Worm (Caenorhabditis elegans) whole organism, L3 larva: ENCODE measurements around the gene K08F4.5.
A peak's percentile ranks its signal among the peaks of the same experiment; 100 is the strongest.

Experiments used
- R02D3.7 ChIP-seq: fragments of 150-350 bp; optimal IDR thresholded peaks from 2 replicates; lab custom pipeline; 2014; ENCODE audit warnings: missing biosample characterization, missing genetic modification characterization
- ZK546.5 ChIP-seq: sonication (generic microtip); optimal IDR thresholded peaks from 2 replicates; lab custom pipeline; 2017; ENCODE audit warnings: missing biosample characterization, missing genetic modification characterization
- aly-2 ChIP-seq: fragments of 150-350 bp; optimal IDR thresholded peaks from 2 replicates; lab custom pipeline; 2014; ENCODE audit warnings: missing biosample characterization, missing genetic modification characterization
- ceh-16 ChIP-seq: sonication (generic microtip); optimal IDR thresholded peaks from 2 replicates; lab custom pipeline; 2017; ENCODE audit warnings: missing biosample characterization, missing genetic modification characterization
- ceh-28 ChIP-seq: fragments of 150-350 bp; optimal IDR thresholded peaks from 2 replicates; lab custom pipeline; 2014; ENCODE audit warnings: missing biosample characterization, missing genetic modification reagents, missing genetic modification characterization
- ceh-82 ChIP-seq: fragments of 150-350 bp; optimal IDR thresholded peaks from 2 replicates; lab custom pipeline; 2014; ENCODE audit warnings: missing biosample characterization, missing genetic modification characterization
- egl-27 ChIP-seq: sonication (generic microtip); optimal IDR thresholded peaks from 4 replicates; lab custom pipeline; 2017; ENCODE audit warnings: missing biosample characterization, missing genetic modification reagents, missing genetic modification characterization
- egl-5 ChIP-seq: fragments of 150-350 bp; optimal IDR thresholded peaks from 2 replicates; lab custom pipeline; 2017; ENCODE audit warnings: missing biosample characterization, missing genetic modification reagents, missing genetic modification characterization, inconsistent platforms
- elt-2 ChIP-seq: sonication (generic microtip); optimal IDR thresholded peaks from 2 replicates; lab custom pipeline; 2016; ENCODE audit warnings: missing genetic modification reagents, mild to moderate bottlenecking, missing genetic modification characterization, missing compliant biosample characterization
- elt-3 ChIP-seq, 3 experiments: fragments of 150-350 bp in 1 of 3; sonication (generic microtip) in 2 of 3; optimal IDR thresholded peaks; 2 replicates in 2 of 3; 4 replicates in 1 of 3; lab custom pipeline; 2014 to 2017; ENCODE audit warnings: missing biosample characterization in 3 of 3, missing genetic modification characterization in 3 of 3
- eor-1 ChIP-seq, 2 experiments: fragments of 150-350 bp; optimal IDR thresholded peaks; 2 replicates each; lab custom pipeline; 2014 to 2018; ENCODE audit warnings: missing biosample characterization in 2 of 2, missing genetic modification characterization in 2 of 2
- fkh-10 ChIP-seq: sonication (generic microtip); optimal IDR thresholded peaks from 2 replicates; lab custom pipeline; 2017; ENCODE audit warnings: missing biosample characterization, missing genetic modification reagents, missing genetic modification characterization
- fos-1 ChIP-seq: fragments of 150-350 bp; optimal IDR thresholded peaks from 2 replicates; lab custom pipeline; 2014; ENCODE audit warnings: missing biosample characterization, missing genetic modification characterization
- hmg-11 ChIP-seq: sonication (generic microtip); optimal IDR thresholded peaks from 2 replicates; lab custom pipeline; 2016; ENCODE audit warnings: missing genetic modification characterization, missing compliant biosample characterization
- jun-1 ChIP-seq: fragments of 150-350 bp; optimal IDR thresholded peaks from 2 replicates; lab custom pipeline; 2014; ENCODE audit warnings: missing biosample characterization, missing genetic modification reagents, missing genetic modification characterization
- lin-15B ChIP-seq: fragments of 150-350 bp; optimal IDR thresholded peaks from 2 replicates; lab custom pipeline; 2014; ENCODE audit warnings: missing biosample characterization, missing genetic modification characterization
- lin-39 ChIP-seq: fragments of 150-350 bp; optimal IDR thresholded peaks from 2 replicates; lab custom pipeline; 2018; ENCODE audit warnings: missing biosample characterization, missing genetic modification reagents, missing genetic modification characterization
- lsy-12 ChIP-seq: sonication (generic microtip); optimal IDR thresholded peaks from 2 replicates; lab custom pipeline; 2016; ENCODE audit warnings: mild to moderate bottlenecking, missing genetic modification characterization, missing compliant biosample characterization
- mdl-1 ChIP-seq: fragments of 150-350 bp; optimal IDR thresholded peaks from 2 replicates; lab custom pipeline; 2014; ENCODE audit warnings: missing biosample characterization, missing genetic modification characterization
- nhr-11 ChIP-seq: fragments of 150-350 bp; optimal IDR thresholded peaks from 2 replicates; lab custom pipeline; 2014; ENCODE audit warnings: missing biosample characterization, missing genetic modification characterization
- nhr-12 ChIP-seq: fragments of 150-350 bp; optimal IDR thresholded peaks from 2 replicates; lab custom pipeline; 2014; ENCODE audit warnings: missing biosample characterization, missing genetic modification characterization
- nhr-23 ChIP-seq: fragments of 150-350 bp; optimal IDR thresholded peaks from 2 replicates; lab custom pipeline; 2014; ENCODE audit warnings: missing biosample characterization, missing genetic modification reagents, missing genetic modification characterization
- nhr-237 ChIP-seq: fragments of 150-350 bp; optimal IDR thresholded peaks from 2 replicates; lab custom pipeline; 2014; ENCODE audit warnings: missing biosample characterization, missing genetic modification characterization
- nhr-28 ChIP-seq: fragments of 150-350 bp; optimal IDR thresholded peaks from 2 replicates; lab custom pipeline; 2014; ENCODE audit warnings: missing biosample characterization, missing genetic modification characterization
- nhr-43 ChIP-seq: sonication (generic microtip); optimal IDR thresholded peaks from 2 replicates; lab custom pipeline; 2016; ENCODE audit warnings: mild to moderate bottlenecking, missing genetic modification characterization, missing compliant biosample characterization; ENCODE audit not compliant: poor library complexity, severe bottlenecking
- nhr-76 ChIP-seq: fragments of 150-350 bp; sonication (generic microtip); optimal IDR thresholded peaks from 5 replicates; lab custom pipeline; 2014; ENCODE audit warnings: missing biosample characterization, missing genetic modification characterization
- nhr-77 ChIP-seq: fragments of 150-350 bp; optimal IDR thresholded peaks from 2 replicates; lab custom pipeline; 2014; ENCODE audit warnings: missing biosample characterization, missing genetic modification characterization
- pqm-1 ChIP-seq: fragments of 150-350 bp; optimal IDR thresholded peaks from 2 replicates; lab custom pipeline; 2017; ENCODE audit warnings: missing biosample characterization, missing genetic modification characterization, inconsistent platforms
- sea-2 ChIP-seq: fragments of 150-350 bp; sonication (generic microtip); optimal IDR thresholded peaks from 4 replicates; lab custom pipeline; 2014; ENCODE audit warnings: missing biosample characterization, missing genetic modification reagents, missing genetic modification characterization
- skn-1 ChIP-seq: fragments of 150-350 bp; optimal IDR thresholded peaks from 2 replicates; lab custom pipeline; 2014; ENCODE audit warnings: missing biosample characterization, missing genetic modification characterization
- tbx-2 ChIP-seq: sonication (generic microtip); optimal IDR thresholded peaks from 2 replicates; lab custom pipeline; 2016; ENCODE audit warnings: mild to moderate bottlenecking, missing genetic modification characterization, missing compliant biosample characterization
- unc-39 ChIP-seq: sonication (generic microtip); optimal IDR thresholded peaks from 4 replicates; lab custom pipeline; 2017; ENCODE audit warnings: missing biosample characterization, missing genetic modification characterization
- unc-62 ChIP-seq: fragments of 150-350 bp; sonication (generic microtip); optimal IDR thresholded peaks from 4 replicates; lab custom pipeline; 2014; ENCODE audit warnings: missing biosample characterization, missing genetic modification reagents, missing genetic modification characterization
- zag-1 ChIP-seq: fragments of 150-350 bp; optimal IDR thresholded peaks from 2 replicates; lab custom pipeline; 2014; ENCODE audit warnings: missing biosample characterization, missing genetic modification characterization
- ztf-11 ChIP-seq: fragments of 150-350 bp; optimal IDR thresholded peaks from 2 replicates; lab custom pipeline; 2014; ENCODE audit warnings: missing biosample characterization, missing genetic modification characterization
- ztf-4 ChIP-seq: fragments of 150-350 bp; optimal IDR thresholded peaks from 2 replicates; lab custom pipeline; 2014; ENCODE audit warnings: missing biosample characterization, missing genetic modification characterization

The K08F4.5 gene

DNA sequence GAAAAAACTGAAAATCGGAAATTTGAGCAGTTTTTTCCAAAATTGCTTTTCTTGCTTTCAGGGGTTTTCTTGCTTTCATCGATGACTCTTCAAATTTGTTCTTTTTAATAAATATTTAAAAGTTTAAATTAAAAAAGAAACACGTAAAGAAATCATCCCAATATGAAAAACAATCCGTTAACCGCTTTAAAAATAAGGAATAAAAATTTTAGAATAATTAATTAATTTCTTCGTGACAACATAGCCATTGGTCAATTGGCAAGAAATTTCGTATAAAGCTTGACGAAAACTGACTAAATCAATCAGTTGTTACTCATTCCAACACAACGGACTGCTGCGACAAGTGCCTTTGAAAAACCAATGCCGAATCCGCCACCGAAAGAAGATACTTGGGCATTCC, 23.1 kb downstream of the K08F4.5 start, which contains the start of gene nsph-3.2:
nsph-3.2 (plus strand) TSS at position 301 of the 400 bp plus-strand sequence.
- TF ChIP-seq ztf-11, result no peak
- no peak for TF ChIP-seq nhr-77 (tag; lab: Kevin White, UChicago)
- TF ChIP-seq zag-1, result no peak
- TF ChIP-seq nhr-43 (tag; lab: Kevin White, UChicago), result no peak
- no peak for TF ChIP-seq ztf-4 (tag; lab: Kevin White, UChicago)
- TF ChIP-seq sea-2 (GFP tag; lab: Kevin White, UChicago), result no peak

- no peak for TF ChIP-seq elt-3 (tag; optimal IDR thresholded peaks at IDR 0.05; lab: Kevin White, UChicago)
- TF ChIP-seq nhr-23 (tag; lab: Kevin White, UChicago), result no peak
- TF ChIP-seq nhr-11 (tag; lab: Kevin White, UChicago), result no peak
- TF ChIP-seq lsy-12 (tag; lab: Kevin White, UChicago), result no peak
- TF ChIP-seq fos-1 (tag; lab: Kevin White, UChicago), result no peak
- TF ChIP-seq sea-2 (GFP tag; lab: Kevin White, UChicago), result no peak
- TF ChIP-seq ztf-4 (tag; lab: Kevin White, UChicago), result no peak
- TF ChIP-seq nhr-76 (tag; lab: Kevin White, UChicago), result no peak
- no peak for TF ChIP-seq ceh-82 (tag; lab: Kevin White, UChicago)
- TF ChIP-seq ZK546.5, result no peak
- no peak for TF ChIP-seq egl-27 (tag; lab: Kevin White, UChicago)
- no peak for TF ChIP-seq eor-1 (tag; optimal IDR thresholded peaks at IDR 0.05; lab: Kevin White, UChicago)
- no peak for TF ChIP-seq aly-2
- no peak for TF ChIP-seq nhr-77 (tag; lab: Kevin White, UChicago)
- no peak for TF ChIP-seq elt-2
- no peak for TF ChIP-seq ceh-16
- no peak for TF ChIP-seq nhr-237 (tag; lab: Kevin White, UChicago)
These were observed 24.3 kb downstream of the K08F4.5 start, which contains the start of gene spch-1 for ce11 chrIV:10111441-10111840. TSS of gene spch-1 (minus strand) at chrIV:10111541.

- TF ChIP-seq R02D3.7 (tag; lab: Kevin White, UChicago), result no peak
- no peak for TF ChIP-seq unc-62
- no peak for TF ChIP-seq elt-3 (tag; optimal IDR thresholded peaks at IDR 0.05; lab: Kevin White, UChicago)
- TF ChIP-seq nhr-76 (tag; lab: Kevin White, UChicago), result no peak
- no peak for TF ChIP-seq lin-39 (tag; lab: Kevin White, UChicago)
- TF ChIP-seq nhr-43 (tag; lab: Kevin White, UChicago), result no peak
- no peak for TF ChIP-seq fos-1 (tag; lab: Kevin White, UChicago)
- no peak for TF ChIP-seq mdl-1 (tag; lab: Kevin White, UChicago)
- no peak for TF ChIP-seq egl-5 (tag; lab: Kevin White, UChicago)
- no peak for TF ChIP-seq ceh-28 (tag; lab: Kevin White, UChicago)
- no peak for TF ChIP-seq skn-1 (tag; lab: Kevin White, UChicago)
- no peak for TF ChIP-seq tbx-2 (tag; lab: Kevin White, UChicago)
- TF ChIP-seq ceh-16, result no peak
- no peak for TF ChIP-seq jun-1 (tag; lab: Kevin White, UChicago)
These were observed 24.8 kb downstream of the K08F4.5 start for ce11 chrIV:10110870-10111269.

DNA sequence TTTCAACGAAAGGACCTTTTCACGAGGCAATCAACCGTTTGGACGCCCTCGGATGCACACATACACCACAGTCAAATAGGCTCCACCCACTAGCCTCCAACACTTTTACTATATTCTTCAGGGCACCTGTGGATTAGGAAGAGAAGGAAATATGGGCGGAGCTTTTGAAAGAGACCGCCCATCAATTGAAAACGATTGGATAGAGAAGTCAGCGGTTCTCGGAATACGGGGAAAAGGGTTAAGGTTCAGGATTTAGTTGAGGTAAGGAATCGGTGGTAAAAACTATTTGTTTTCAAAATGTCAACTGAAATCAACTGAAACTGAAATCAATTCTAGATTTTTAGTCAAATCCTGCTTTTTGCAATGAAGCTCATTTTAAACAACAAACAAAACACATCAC, 25.3 kb downstream of the K08F4.5 start, which contains the start of gene egl-38:
egl-38 (minus strand) TSS at position 101 of the 400 bp plus-strand sequence.
- TF ChIP-seq lsy-12 (tag; lab: Kevin White, UChicago), result no peak
- no peak for TF ChIP-seq fos-1 (tag; lab: Kevin White, UChicago)
- TF ChIP-seq hmg-11 (tag; lab: Kevin White, UChicago), result no peak
- no peak for TF ChIP-seq mdl-1 (tag; lab: Kevin White, UChicago)

DNA sequence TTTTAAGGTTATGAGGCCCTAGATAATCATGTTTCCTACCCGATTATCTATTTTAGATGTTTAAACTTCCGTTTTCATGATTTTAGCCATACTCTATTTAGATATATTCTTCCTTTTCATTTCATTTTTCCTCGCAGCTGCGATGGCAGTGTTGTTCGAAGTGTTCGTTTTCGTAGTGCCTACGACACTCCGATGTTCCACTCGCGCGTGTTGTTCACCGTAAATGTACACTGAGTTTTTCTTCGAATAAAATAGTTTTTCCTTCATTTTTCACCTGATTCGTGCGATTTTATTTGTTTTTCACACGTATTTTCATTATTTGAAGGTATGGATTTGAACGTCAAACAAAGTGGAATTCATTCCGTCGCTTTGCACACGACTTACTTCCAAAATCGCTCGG, 38.8 kb downstream of the K08F4.5 start, which contains the start of gene dis-3:
dis-3 (plus strand) TSS at position 322 of the 400 bp plus-strand sequence.
- TF ChIP-seq R02D3.7 (tag; lab: Kevin White, UChicago), result peak; percentile 71
- no peak for TF ChIP-seq lsy-12 (tag; lab: Kevin White, UChicago)
- TF ChIP-seq lin-15B (tag; lab: Kevin White, UChicago), result peak; percentile 42
- no peak for TF ChIP-seq aly-2

DNA sequence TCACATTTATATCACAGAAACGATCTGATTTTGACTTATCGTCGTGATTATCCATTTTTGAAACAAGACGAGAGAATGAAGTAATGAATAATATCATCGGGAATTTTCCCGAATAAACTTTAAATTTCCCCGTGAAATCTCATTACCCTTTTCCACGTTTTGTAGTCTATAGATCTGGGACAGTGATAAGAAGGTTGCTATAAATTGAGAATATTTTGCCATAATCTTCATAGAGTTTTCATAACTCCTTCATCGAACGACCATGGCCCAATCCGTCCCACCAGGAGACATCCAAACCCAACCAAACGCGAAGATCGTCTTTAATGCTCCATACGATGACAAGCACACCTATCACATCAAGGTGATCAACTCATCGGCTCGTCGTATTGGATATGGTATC, 40.5 kb downstream of the K08F4.5 start, which contains the start of the genes C04G2.5 and msp-36:
C04G2.5 (minus strand) TSS at position 101 of the 400 bp plus-strand sequence.
msp-36 (plus strand) TSS at position 263 of the 400 bp plus-strand sequence.
- no peak for TF ChIP-seq unc-39 (tag; lab: Kevin White, UChicago)
- no peak for TF ChIP-seq nhr-28
- no peak for TF ChIP-seq fkh-10 (GFP tag; lab: Kevin White, UChicago)
- no peak for TF ChIP-seq jun-1 (tag; lab: Kevin White, UChicago)
- no peak for TF ChIP-seq lin-15B (tag; lab: Kevin White, UChicago)
- no peak for TF ChIP-seq nhr-12
- TF ChIP-seq lsy-12 (tag; lab: Kevin White, UChicago), result no peak
- TF ChIP-seq sea-2 (GFP tag; lab: Kevin White, UChicago), result no peak
- no peak for TF ChIP-seq hmg-11 (tag; lab: Kevin White, UChicago)
- no peak for TF ChIP-seq nhr-23 (tag; lab: Kevin White, UChicago)
- no peak for TF ChIP-seq pqm-1 (tag; lab: Kevin White, UChicago)
